Worm (Caenorhabditis elegans) whole organism, L4 larva: ENCODE results near the gene pri-1.

ENCODE experiments used
- ceh-82 ChIP-seq: sonication (generic microtip); optimal IDR thresholded peaks from 2 replicates; lab custom pipeline; 2017; ENCODE audit warnings: missing biosample characterization, missing genetic modification characterization
- ces-1 ChIP-seq: fragments of 150-350 bp; sonication (generic microtip); optimal IDR thresholded peaks from 4 replicates; lab custom pipeline; 2014; ENCODE audit warnings: missing biosample characterization, missing genetic modification reagents, missing genetic modification characterization
- hlh-30 ChIP-seq: sonication (generic microtip); optimal IDR thresholded peaks from 2 replicates; lab custom pipeline; 2017; ENCODE audit warnings: antibody characterized with exemption, mild to moderate bottlenecking, missing genetic modification characterization, missing compliant biosample characterization; ENCODE audit not compliant: insufficient read depth
- jun-1 ChIP-seq: fragments of 150-350 bp; optimal IDR thresholded peaks from 2 replicates; lab custom pipeline; 2014; ENCODE audit warnings: missing biosample characterization, missing genetic modification reagents, missing genetic modification characterization
- lin-38 ChIP-seq: fragments of 200-800 bp; sonication (Bioruptor generic); IDR thresholded peaks from 2 replicates; pipeline ENCODE4 v1.3.6; 2022; ENCODE audit warnings: missing genetic modification reagents, missing genetic modification characterization, missing compliant biosample characterization
- lir-3 ChIP-seq: sonication (generic microtip); optimal IDR thresholded peaks from 2 replicates; lab custom pipeline; 2016; ENCODE audit warnings: mild to moderate bottlenecking, missing genetic modification characterization, missing compliant biosample characterization
- lsy-2 ChIP-seq, 2 experiments: fragments of 150-350 bp in 1 of 2; sonication (generic microtip) in 1 of 2; optimal IDR thresholded peaks; 2 replicates each; lab custom pipeline; 2014 to 2017; ENCODE audit warnings: missing biosample characterization in 2 of 2, missing genetic modification characterization in 2 of 2
- nhr-237 ChIP-seq: sonication (generic microtip); optimal IDR thresholded peaks from 2 replicates; lab custom pipeline; 2017; ENCODE audit warnings: missing biosample characterization, missing genetic modification characterization
- nhr-28 ChIP-seq: fragments of 150-350 bp; optimal IDR thresholded peaks from 2 replicates; lab custom pipeline; 2014; ENCODE audit warnings: missing biosample characterization, missing genetic modification characterization
- pha-4 ChIP-seq, 2 experiments: fragments of 150-350 bp in 1 of 2; fragments of 200-800 bp in 1 of 2; sonication (Bioruptor generic) in 1 of 2; IDR thresholded peaks in 1 of 2; optimal IDR thresholded peaks in 1 of 2; 2 replicates each; pipeline versions ENCODE4 v1.3.6 to Lab custom; 2014 to 2022; ENCODE audit warnings: missing genetic modification characterization in 2 of 2, missing genetic modification reagents in 2 of 2, missing biosample characterization in 1 of 2, missing compliant biosample characterization in 1 of 2
- snpc-4 ChIP-seq: fragments of 150-350 bp; optimal IDR thresholded peaks from 2 replicates; lab custom pipeline; 2014; ENCODE audit warnings: missing biosample characterization, missing genetic modification characterization
- unc-62 ChIP-seq, 3 experiments: fragments of 150-350 bp in 1 of 3; sonication (generic microtip); optimal IDR thresholded peaks in 2 of 3; peaks in 1 of 3; 1 replicate in 1 of 3; 2 replicates in 2 of 3; lab custom pipeline; 2014 to 2017; ENCODE audit warnings: missing biosample characterization in 3 of 3, missing genetic modification characterization in 3 of 3, missing genetic modification reagents in 3 of 3, missing genotype in 1 of 3
- zfp-2 ChIP-seq: sonication (generic microtip); optimal IDR thresholded peaks from 2 replicates; lab custom pipeline; 2016; ENCODE audit warnings: mild to moderate bottlenecking, missing genetic modification characterization, missing compliant biosample characterization

DNA sequence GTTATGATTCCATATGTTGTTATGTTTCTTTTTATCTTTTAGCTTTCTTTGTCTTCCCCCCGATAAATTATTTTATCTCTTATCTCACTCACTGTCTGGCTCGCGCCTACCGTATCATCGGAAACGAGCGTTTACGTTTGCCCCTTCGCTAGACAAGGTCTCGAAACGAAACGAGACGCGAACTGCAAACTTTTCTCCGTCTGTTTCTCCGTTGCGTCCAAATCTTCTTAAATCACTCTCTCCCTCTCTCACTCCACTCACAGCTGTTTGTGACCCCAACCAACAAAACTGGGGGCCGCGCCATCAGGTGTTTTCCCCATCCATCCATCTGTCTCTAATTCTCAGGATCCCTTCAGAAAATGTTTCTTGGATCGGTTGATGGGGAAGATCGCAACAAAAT is 6.1 kb upstream of the pri-1 start:
- no peak for TF ChIP-seq lin-38 (GFP tag; lab: Robert Waterston, UW)
- peak in 1 of 2 experiments; percentile 30 for TF ChIP-seq lsy-2 (tag; optimal IDR thresholded peaks at IDR 0.05; lab: Kevin White, UChicago)
- peak; percentile 6 for TF ChIP-seq nhr-28
- no peak for TF ChIP-seq ces-1 (GFP tag; lab: Kevin White, UChicago)
- no peak for TF ChIP-seq nhr-237 (tag; lab: Kevin White, UChicago)
- no peak for TF ChIP-seq lir-3 (tag; lab: Kevin White, UChicago)
- TF ChIP-seq zfp-2 (tag; lab: Kevin White, UChicago), result no peak
- TF ChIP-seq unc-62 (GFP tag; optimal IDR thresholded peaks at IDR 0.05 in 1 of 2; lab: Kevin White, UChicago), result no peak
- no peak for TF ChIP-seq unc-62 (tag; optimal IDR thresholded peaks at IDR 0.05; lab: Kevin White, UChicago)
- no peak for TF ChIP-seq ceh-82 (tag; lab: Kevin White, UChicago)
- TF ChIP-seq snpc-4 (tag; lab: Kevin White, UChicago), result no peak
- no peak for TF ChIP-seq jun-1
- peak; percentile 51 for TF ChIP-seq hlh-30
- no peak for TF ChIP-seq pha-4 (GFP tag; IDR thresholded peaks at IDR 0.05; lab: Robert Waterston, UW)
- TF ChIP-seq pha-4 (tag; optimal IDR thresholded peaks at IDR 0.05; lab: Kevin White, UChicago), result no peak
